Worm (Caenorhabditis elegans): ENCODE measurements around the gene F31E8.5.

DNA sequence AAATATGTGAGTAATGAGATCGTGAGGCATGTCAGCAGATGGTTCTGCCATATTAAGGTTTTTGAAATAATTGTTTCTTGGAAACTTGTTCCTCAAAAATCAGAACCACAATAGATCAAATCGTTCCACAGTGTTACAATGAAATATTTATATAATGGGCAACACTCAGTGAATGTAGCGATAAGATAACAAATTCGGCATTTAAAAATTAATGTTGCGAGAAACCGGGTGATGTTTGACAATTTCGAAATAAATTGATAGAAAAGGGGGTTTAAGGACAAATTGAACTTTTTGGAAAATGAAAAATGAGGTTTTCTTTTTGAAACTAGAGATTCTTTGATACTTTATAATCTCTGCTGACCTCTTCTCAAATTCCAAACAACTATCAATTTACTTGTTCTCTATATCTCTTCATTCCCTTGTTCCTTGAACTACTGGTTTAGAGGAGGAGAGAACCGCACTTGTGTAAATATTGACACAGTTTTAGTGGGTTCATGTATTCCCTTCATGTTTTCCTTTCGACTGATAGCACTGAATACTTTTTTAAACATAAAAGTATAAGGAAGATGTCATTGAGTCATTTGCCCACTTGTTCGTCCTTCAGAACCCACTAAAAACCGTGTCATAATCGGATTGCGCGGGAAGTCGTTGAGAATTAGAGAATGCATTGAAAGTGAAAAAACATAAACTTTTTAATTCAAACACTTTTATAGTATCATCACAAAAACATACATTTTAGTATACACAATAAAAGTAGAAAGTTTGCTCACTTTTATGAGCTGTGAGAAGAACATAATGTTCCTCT is 29.9 kb upstream of the F31E8.5 start:
- TF ChIP-seq efl-1 (GFP tag; optimal IDR thresholded peaks at IDR 0.05) (no peak), nfya-2 (GFP tag; IDR thresholded peaks at IDR 0.05) (no peak), snpc-1.3 (tag; optimal IDR thresholded peaks at IDR 0.05; ENCODE audit: insufficient read depth) (no peak), aptf-3 (GFP tag; IDR thresholded peaks at IDR 0.05) (no peak), tbp1 (GFP tag; optimal IDR thresholded peaks at IDR 0.05) (no peak), ets-4 (GFP tag; optimal IDR thresholded peaks at IDR 0.05) (no peak), pha-4 (tag; optimal IDR thresholded peaks at IDR 0.05) (peak; percentile 14), K12H6.12 (tag; optimal IDR thresholded peaks at IDR 0.05) (no peak), somi-1 (GFP tag; optimal IDR thresholded peaks at IDR 0.05) (no peak), C17E4.6 (GFP tag; IDR thresholded peaks at IDR 0.05) (no peak), unc-62 (GFP tag; optimal IDR thresholded peaks at IDR 0.05) (no peak), nfyb-1 (GFP tag; IDR thresholded peaks at IDR 0.05) (no peak)
